Worm (Caenorhabditis elegans) whole organism, late embryonic: ENCODE measurements around the gene trpp-6.

Experiments
- ceh-18 ChIP-seq: sonication (generic microtip); optimal IDR thresholded peaks from 2 replicates; lab custom pipeline; 2016; ENCODE audit warnings: missing genetic modification characterization, missing compliant biosample characterization
- ceh-19 ChIP-seq: fragments of 200-800 bp; sonication (Bioruptor generic); optimal IDR thresholded peaks from 2 replicates; lab custom pipeline; 2018; ENCODE audit warnings: mild to moderate bottlenecking, missing genetic modification characterization, missing compliant biosample characterization
- ceh-2 ChIP-seq: sonication (generic microtip); optimal IDR thresholded peaks from 2 replicates; lab custom pipeline; 2016; ENCODE audit warnings: missing genotype, missing genetic modification characterization, missing compliant biosample characterization
- ceh-6 ChIP-seq: fragments of 200-800 bp; sonication (Bioruptor generic); optimal IDR thresholded peaks from 2 replicates; lab custom pipeline; 2018; ENCODE audit warnings: mild to moderate bottlenecking, missing genetic modification characterization, missing compliant biosample characterization
- dmd-4 ChIP-seq: sonication (generic microtip); optimal IDR thresholded peaks from 2 replicates; lab custom pipeline; 2016; ENCODE audit warnings: borderline replicate concordance, missing genetic modification characterization, missing compliant biosample characterization
- dve-1 ChIP-seq: sonication (generic microtip); optimal IDR thresholded peaks from 2 replicates; lab custom pipeline; 2017; ENCODE audit warnings: antibody characterized with exemption, mild to moderate bottlenecking, missing genetic modification characterization, missing compliant biosample characterization
- elt-4 ChIP-seq: sonication (generic microtip); optimal IDR thresholded peaks from 2 replicates; lab custom pipeline; 2016; ENCODE audit warnings: missing genetic modification characterization, missing compliant biosample characterization
- fax-1 ChIP-seq: sonication (generic microtip); optimal IDR thresholded peaks from 2 replicates; lab custom pipeline; 2016; ENCODE audit warnings: missing genotype, missing genetic modification characterization, missing compliant biosample characterization
- hlh-8 ChIP-seq: sonication (generic microtip); optimal IDR thresholded peaks from 2 replicates; lab custom pipeline; 2016; ENCODE audit warnings: missing genotype, missing genetic modification characterization, missing compliant biosample characterization
- madf-2 ChIP-seq: sonication (generic microtip); optimal IDR thresholded peaks from 2 replicates; lab custom pipeline; 2017; ENCODE audit warnings: missing genetic modification characterization, missing compliant biosample characterization
- nhr-11 ChIP-seq: fragments of 150-350 bp; optimal IDR thresholded peaks from 2 replicates; lab custom pipeline; 2014; ENCODE audit warnings: missing biosample characterization, missing genetic modification characterization
- odd-2 ChIP-seq: sonication (generic microtip); optimal IDR thresholded peaks from 2 replicates; lab custom pipeline; 2017; ENCODE audit warnings: antibody characterized with exemption, mild to moderate bottlenecking, missing genetic modification characterization, missing compliant biosample characterization
- pha-4 ChIP-seq: fragments of 150-350 bp; optimal IDR thresholded peaks from 2 replicates; lab custom pipeline; 2018; ENCODE audit warnings: missing biosample characterization, missing genetic modification reagents, missing genetic modification characterization

DNA sequence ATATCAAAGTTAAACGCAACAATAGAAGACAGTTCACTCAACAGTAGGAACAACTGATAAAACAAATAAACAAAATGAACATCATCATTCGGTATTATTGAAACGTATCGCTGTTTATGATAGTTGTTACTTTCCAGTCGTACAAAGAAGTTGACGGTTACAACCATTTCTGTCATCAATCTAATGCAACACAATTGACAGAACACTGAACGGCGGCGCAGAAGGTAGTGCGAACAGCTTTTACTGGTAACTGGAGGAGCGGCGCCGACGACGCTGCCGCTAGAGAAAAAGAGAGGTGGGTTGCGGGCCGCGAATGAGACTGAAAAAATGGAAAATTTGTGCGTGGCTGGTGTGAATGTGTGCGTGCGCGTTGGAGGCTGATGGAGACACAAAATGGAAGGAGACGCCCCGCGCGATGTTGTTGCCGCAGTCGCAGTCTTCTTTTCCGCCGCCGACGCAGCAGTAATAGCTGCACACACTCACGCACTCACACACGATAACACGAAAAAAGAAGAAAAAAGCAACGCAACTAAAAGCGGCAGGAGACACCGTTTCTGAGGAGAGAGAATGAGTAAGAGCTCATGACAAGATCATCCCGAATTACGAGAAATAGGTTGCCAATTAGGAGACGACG is 27.4 kb upstream of the trpp-6 start:
- TF ChIP-seq ceh-6 (GFP tag; lab: Kevin White, UChicago) (no peak), hlh-8 (tag; lab: Kevin White, UChicago) (no peak), odd-2 (tag; lab: Kevin White, UChicago) (no peak), madf-2 (tag; lab: Kevin White, UChicago) (no peak), fax-1 (tag; lab: Kevin White, UChicago) (no peak), dmd-4 (tag; lab: Kevin White, UChicago) (no peak), nhr-11 (tag; lab: Kevin White, UChicago) (no peak), pha-4 (tag; lab: Kevin White, UChicago) (no peak), ceh-2 (tag; lab: Kevin White, UChicago) (no peak), ceh-19 (GFP tag; lab: Kevin White, UChicago) (no peak), ceh-18 (no peak), elt-4 (tag; lab: Kevin White, UChicago) (no peak), dve-1 (tag; lab: Kevin White, UChicago) (no peak)
